Worm (Caenorhabditis elegans): ENCODE results near the gene ZC443.2.

ZC443.2 gene

DNA sequence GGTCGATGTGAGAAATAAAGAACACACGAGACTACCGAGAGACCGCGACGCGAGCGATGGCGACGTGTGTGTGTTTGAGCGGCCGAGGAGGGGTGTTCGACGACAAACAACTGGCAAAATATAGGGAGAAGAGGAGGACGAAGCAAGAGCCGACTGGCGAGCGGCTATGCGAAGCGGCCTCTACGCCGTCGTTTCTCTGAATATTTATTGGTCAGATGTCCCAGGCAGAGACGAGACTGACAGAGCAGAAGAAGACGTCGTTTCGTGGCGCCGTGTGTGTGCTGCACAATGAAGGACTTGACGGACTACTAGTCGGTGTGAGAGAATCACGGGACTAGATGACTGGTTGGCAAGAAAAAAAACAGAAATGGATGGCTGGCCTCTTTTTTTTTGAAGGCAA lies 8.2 kb upstream of the ZC443.2 start (continued):
- TF ChIP-seq mdl-1 (tag; optimal IDR thresholded peaks at IDR 0.05): no peak
- peak; percentile 81 for TF ChIP-seq lin-14 (GFP tag; optimal IDR thresholded peaks at IDR 0.05)
- no peak for TF ChIP-seq ztf-4 (tag; optimal IDR thresholded peaks at IDR 0.05)
- no peak for TF ChIP-seq C16A3.4 (tag; optimal IDR thresholded peaks at IDR 0.05)
- TF ChIP-seq lsy-2 (tag; optimal IDR thresholded peaks at IDR 0.05): peak in 1 of 2 experiments; percentile 36
- no peak for TF ChIP-seq elt-2 (tag; optimal IDR thresholded peaks at IDR 0.05)
- TF ChIP-seq unc-30 (tag; optimal IDR thresholded peaks at IDR 0.05): no peak
- TF ChIP-seq nhr-76 (tag; optimal IDR thresholded peaks at IDR 0.05): no peak
- TF ChIP-seq fkh-8 (tag; optimal IDR thresholded peaks at IDR 0.05): peak; percentile 88

ce11 chrV:12818486-12818885 lies 7.5 kb upstream of the ZC443.2 start:
- TF ChIP-seq nhr-84 (tag; optimal IDR thresholded peaks at IDR 0.05): no peak
- no peak for TF ChIP-seq lin-39 (tag; optimal IDR thresholded peaks at IDR 0.05)
- no peak for TF ChIP-seq egl-13 (tag; optimal IDR thresholded peaks at IDR 0.05)
- TF ChIP-seq elt-2 (tag; optimal IDR thresholded peaks at IDR 0.05): no peak
- no peak for TF ChIP-seq sox-4 (tag; optimal IDR thresholded peaks at IDR 0.05)
- no peak for TF ChIP-seq fos-1 (tag; optimal IDR thresholded peaks at IDR 0.05)
- TF ChIP-seq dpl-1 (GFP tag; optimal IDR thresholded peaks at IDR 0.05): no peak

- TF ChIP-seq hlh-4 (tag; optimal IDR thresholded peaks at IDR 0.05): no peak
- TF ChIP-seq blmp-1 (tag; optimal IDR thresholded peaks at IDR 0.05): peak; percentile 27
Measured at ce11 chrV:12816672-12817071, 5.7 kb upstream of the ZC443.2 start.

- peak; percentile 22 for TF ChIP-seq C16A3.4 (tag; optimal IDR thresholded peaks at IDR 0.05)
- no peak for TF ChIP-seq lsy-2 (tag; optimal IDR thresholded peaks at IDR 0.05)
- TF ChIP-seq lin-35 (GFP tag; optimal IDR thresholded peaks at IDR 0.05): peak in 1 of 2 experiments; percentile 2
Measured at ce11 chrV:12815386-12815785, 4.4 kb upstream of the ZC443.2 start.

- no peak for TF ChIP-seq ceh-90 (tag; optimal IDR thresholded peaks at IDR 0.05)
- no peak for TF ChIP-seq unc-30 (tag; optimal IDR thresholded peaks at IDR 0.05)
- no peak for TF ChIP-seq pqm-1 (tag; optimal IDR thresholded peaks at IDR 0.05)
- peak; percentile 65 for TF ChIP-seq lin-13 (GFP tag; optimal IDR thresholded peaks at IDR 0.05)
- TF ChIP-seq nhr-84 (tag; optimal IDR thresholded peaks at IDR 0.05): no peak
- peak; percentile 96 for TF ChIP-seq lin-14 (GFP tag; optimal IDR thresholded peaks at IDR 0.05)
- TF ChIP-seq fkh-10 (GFP tag; optimal IDR thresholded peaks at IDR 0.05): peak; percentile 81
- no peak for TF ChIP-seq ceh-63 (GFP tag; optimal IDR thresholded peaks at IDR 0.05)
- no peak for TF ChIP-seq egl-27 (tag; optimal IDR thresholded peaks at IDR 0.05)
- peak; percentile 67 for TF ChIP-seq nhr-85 (tag)
- TF ChIP-seq F16B12.6 (tag; optimal IDR thresholded peaks at IDR 0.05): peak; percentile 27
- peak in 1 of 2 experiments; percentile 77 for TF ChIP-seq mdl-1 (tag; optimal IDR thresholded peaks at IDR 0.05)
- TF ChIP-seq sup-37 (GFP tag; optimal IDR thresholded peaks at IDR 0.05): peak; percentile 29
- TF ChIP-seq zip-4 (GFP tag; optimal IDR thresholded peaks at IDR 0.05): no peak
- TF ChIP-seq efl-3 (GFP tag; optimal IDR thresholded peaks at IDR 0.05): no peak
- TF ChIP-seq snu-23 (GFP tag; optimal IDR thresholded peaks at IDR 0.05): peak; percentile 64
- no peak for TF ChIP-seq elt-3 (tag; optimal IDR thresholded peaks at IDR 0.05)
- TF ChIP-seq fos-1 (tag; optimal IDR thresholded peaks at IDR 0.05): peak; percentile 14
- TF ChIP-seq ceh-88 (GFP tag; IDR thresholded peaks at IDR 0.05): no peak
- no peak for TF ChIP-seq hlh-4 (tag; optimal IDR thresholded peaks at IDR 0.05)
- peak; percentile 32 for TF ChIP-seq nhr-77 (tag; optimal IDR thresholded peaks at IDR 0.05)
- TF ChIP-seq lin-15B (tag; optimal IDR thresholded peaks at IDR 0.05): peak; percentile 18
- TF ChIP-seq nhr-28 (tag; optimal IDR thresholded peaks at IDR 0.05): no peak
- peak; percentile 54 for TF ChIP-seq isw-1 (GFP tag; IDR thresholded peaks at IDR 0.05)
- peak; percentile 51 to 75 for TF ChIP-seq lsy-2 (tag; optimal IDR thresholded peaks at IDR 0.05)
- peak; percentile 70 for TF ChIP-seq swsn-7 (tag; optimal IDR thresholded peaks at IDR 0.05)
- TF ChIP-seq ceh-8 (GFP tag; optimal IDR thresholded peaks at IDR 0.05): no peak
- TF ChIP-seq unc-130 (tag; optimal IDR thresholded peaks at IDR 0.05): peak; percentile 26
- no peak for TF ChIP-seq hpl-2 (GFP tag; optimal IDR thresholded peaks at IDR 0.05)
- TF ChIP-seq C34B4.2 (tag; optimal IDR thresholded peaks at IDR 0.05): no peak
- no peak for TF ChIP-seq ama-1 (optimal IDR thresholded peaks at IDR 0.05)
- no peak for TF ChIP-seq grh-1 (GFP tag; IDR thresholded peaks at IDR 0.05)
- TF ChIP-seq skn-1 (tag; optimal IDR thresholded peaks at IDR 0.05): peak; percentile 44
- TF ChIP-seq mab-9 (GFP tag; IDR thresholded peaks at IDR 0.05): peak; percentile 48; the same call in 1 of the 2 replicates
Measured at ce11 chrV:12814481-12814882, 3.5 kb upstream of the ZC443.2 start.

Data from whole organism, L1 larva.